Worm (Caenorhabditis elegans): ENCODE data around the gene fbxb-91.

ce11 chrII:3781238-3781637, 30.7 kb upstream of the fbxb-91 start:
- TF ChIP-seq Y48G9A.11 (GFP tag; IDR thresholded peaks at IDR 0.05) (no peak), ceh-20 (GFP tag; IDR thresholded peaks at IDR 0.05) (no peak)

Measured in whole organism, L4 larva.